Fruit fly (Drosophila melanogaster): ENCODE measurements around the gene CG43333.

DNA sequence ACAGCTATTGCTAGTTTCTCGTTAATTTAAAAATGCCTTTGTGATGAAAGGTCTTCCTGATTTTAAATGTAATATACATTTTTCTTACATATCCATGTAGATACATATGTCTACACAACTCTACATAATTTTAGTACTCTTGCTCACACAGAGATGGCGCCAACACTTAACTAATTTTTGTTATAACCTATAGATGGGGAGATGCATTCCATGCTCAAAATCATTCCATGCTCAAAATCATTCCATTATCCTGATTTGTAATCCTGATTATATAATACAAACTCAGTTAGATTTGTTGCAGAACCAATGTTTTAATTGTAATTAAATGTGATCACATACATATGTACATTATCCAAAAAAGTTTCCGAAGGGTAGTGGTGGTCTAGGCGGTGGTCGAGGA is 19.6 kb downstream of the CG43333 start:
- TF ChIP-seq CG12605 (GFP tag; IDR thresholded peaks at IDR 0.05) (no peak), CG34367 (tag; optimal IDR thresholded peaks at IDR 0.05) (no peak), CG10348 (GFP tag; IDR thresholded peaks at IDR 0.05) (no peak), fd96Ca (GFP tag; IDR thresholded peaks at IDR 0.05) (no peak), CG9948 (tag; optimal IDR thresholded peaks at IDR 0.05) (no peak), Ets98B (GFP tag; IDR thresholded peaks at IDR 0.05) (no peak), CG8159 (tag; optimal IDR thresholded peaks at IDR 0.05) (no peak), CG32121 (GFP tag; IDR thresholded peaks at IDR 0.05) (no peak)
